Worm (Caenorhabditis elegans): ENCODE results near the gene abu-7.

Gene abu-7

DNA sequence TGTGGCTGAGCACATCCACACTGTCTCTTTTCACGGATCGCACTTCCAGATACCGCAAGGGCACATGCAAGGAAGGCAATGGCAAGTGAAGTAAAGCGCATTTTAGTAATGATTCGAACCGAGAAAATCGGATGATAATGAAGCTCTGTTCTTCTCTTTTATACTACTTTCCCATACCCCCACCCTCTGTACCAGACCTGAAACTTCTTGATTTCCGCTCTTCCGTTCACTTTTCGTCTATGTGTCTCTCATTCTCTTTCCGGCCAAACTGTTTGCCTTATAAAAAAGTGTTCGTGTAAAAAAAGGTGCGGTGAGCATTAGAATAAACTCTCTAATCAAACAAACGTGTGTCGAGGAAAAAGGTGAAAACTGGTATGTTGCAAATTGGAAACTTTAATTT, 2.8 kb downstream of the abu-7 start, which contains the start of gene abu-6:
TSS of gene abu-6 (minus strand) at position 101 of the 400 bp plus-strand sequence.
- no peak for TF ChIP-seq W03F9.2 (tag; optimal IDR thresholded peaks at IDR 0.05)
- no peak for TF ChIP-seq him-1 (tag; optimal IDR thresholded peaks at IDR 0.05)
- TF ChIP-seq dao-5 (tag; optimal IDR thresholded peaks at IDR 0.05), result no peak

- TF ChIP-seq him-1 (tag; optimal IDR thresholded peaks at IDR 0.05) (no peak), dao-5 (tag; optimal IDR thresholded peaks at IDR 0.05) (no peak), W03F9.2 (tag; optimal IDR thresholded peaks at IDR 0.05) (no peak)
These were observed 6.3 kb downstream of the abu-7 start, which contains the start of gene abu-15 for ce11 chrV:5158302-5158701. abu-15 (plus strand) TSS chrV:5158602.

DNA sequence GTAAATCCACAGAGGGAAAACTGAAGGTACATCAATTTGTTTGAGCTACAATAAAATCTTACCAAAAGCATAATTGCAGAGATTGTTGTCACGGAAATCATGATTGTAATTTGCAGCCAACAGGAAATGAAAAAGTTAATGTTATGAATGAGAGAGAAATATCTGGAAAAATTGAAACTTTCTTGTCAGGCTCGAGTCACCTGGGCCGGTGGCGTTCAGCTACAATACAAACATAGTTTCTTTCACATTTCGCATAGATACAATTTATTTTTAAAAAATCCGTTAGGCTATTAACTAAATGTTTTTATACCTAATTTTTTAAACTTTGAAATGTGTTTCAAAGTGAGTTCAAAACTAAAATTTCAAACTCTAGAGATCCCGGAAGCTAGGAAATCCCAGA, 6.9 kb downstream of the abu-7 start, which contains the start of gene srx-39:
TSS of gene srx-39 (minus strand) at position 101 of the 400 bp plus-strand sequence.
- TF ChIP-seq dao-5 (tag; optimal IDR thresholded peaks at IDR 0.05), result no peak

DNA sequence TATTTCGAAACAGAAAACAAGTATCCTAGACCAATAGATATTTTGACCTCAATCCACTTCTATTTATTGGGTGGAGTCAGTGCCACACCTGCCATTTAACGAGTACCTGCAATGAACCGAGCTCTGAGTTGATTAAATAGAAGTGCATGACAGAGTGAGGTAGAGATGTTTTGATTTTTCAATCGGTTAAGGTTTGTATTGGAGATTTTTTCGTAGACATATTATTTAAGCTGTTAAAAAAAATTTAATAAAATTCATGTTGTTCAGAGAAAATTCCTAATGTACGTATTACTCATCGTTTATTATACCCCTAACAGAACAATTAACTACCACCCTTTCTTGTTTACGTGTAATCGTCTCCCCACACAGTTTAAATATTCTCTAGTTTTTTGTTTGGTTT, 9.1 kb downstream of the abu-7 start, which contains the start of gene srx-38:
TSS of gene srx-38 (minus strand) at position 101 of the 400 bp plus-strand sequence.
- no peak for TF ChIP-seq dao-5 (tag; optimal IDR thresholded peaks at IDR 0.05)
- no peak for TF ChIP-seq him-1 (tag; optimal IDR thresholded peaks at IDR 0.05)
- no peak for TF ChIP-seq W03F9.2 (tag; optimal IDR thresholded peaks at IDR 0.05)

DNA sequence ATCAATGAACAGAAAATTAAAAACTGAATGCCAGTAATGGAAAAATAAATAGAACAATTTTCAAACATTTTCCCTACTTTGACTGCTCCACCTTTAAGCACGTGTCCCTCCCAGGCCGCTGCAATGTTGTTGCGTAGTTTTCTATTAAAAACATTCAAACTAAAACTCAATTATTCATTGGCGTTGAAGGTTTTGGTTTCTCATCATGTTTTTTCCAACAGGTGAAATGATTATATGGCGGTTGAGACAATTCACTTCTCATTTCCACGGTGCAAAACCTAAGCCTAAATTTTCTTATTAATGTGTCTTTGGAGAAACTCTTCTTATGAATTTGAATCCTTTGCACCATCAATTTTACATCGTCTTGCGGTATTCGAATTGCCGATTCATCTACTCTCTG, 13.7 kb downstream of the abu-7 start, which contains the start of gene srh-130:
TSS of gene srh-130 (plus strand) at position 301 of the 400 bp plus-strand sequence.
- no peak for TF ChIP-seq dao-5 (tag; optimal IDR thresholded peaks at IDR 0.05)
- no peak for TF ChIP-seq W03F9.2 (tag; optimal IDR thresholded peaks at IDR 0.05)
- no peak for TF ChIP-seq him-1 (tag; optimal IDR thresholded peaks at IDR 0.05)

DNA sequence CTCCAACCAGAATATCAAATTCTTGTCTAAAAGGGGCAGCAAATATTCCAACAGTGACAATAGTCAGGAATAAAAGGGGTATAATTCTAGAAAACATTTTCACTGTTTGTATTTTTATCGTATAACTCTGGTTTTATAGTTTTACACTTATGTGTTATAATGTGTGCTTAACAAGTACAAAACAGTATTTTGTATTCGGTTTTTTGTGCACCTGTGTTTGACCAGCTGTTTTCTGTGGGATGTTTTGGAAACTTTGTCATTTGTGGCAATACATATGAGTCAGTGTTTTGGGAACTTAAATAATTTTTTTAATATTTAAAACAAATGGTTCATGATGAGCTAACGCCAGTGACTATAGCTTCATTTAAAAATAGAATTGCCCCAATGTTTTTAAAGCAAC, 18.2 kb downstream of the abu-7 start, which contains the start of gene F14F9.6:
TSS of gene F14F9.6 (minus strand) at position 101 of the 400 bp plus-strand sequence.
- TF ChIP-seq him-1 (tag; optimal IDR thresholded peaks at IDR 0.05) (no peak), W03F9.2 (tag; optimal IDR thresholded peaks at IDR 0.05) (no peak), dao-5 (tag; optimal IDR thresholded peaks at IDR 0.05) (no peak)

ce11 chrV:5144541-5144940, 20.0 kb downstream of the abu-7 start, which contains the start of gene F14F9.2:
F14F9.2 (plus strand) TSS chrV:5144841.
- TF ChIP-seq him-1 (tag; optimal IDR thresholded peaks at IDR 0.05) (no peak), W03F9.2 (tag; optimal IDR thresholded peaks at IDR 0.05) (no peak), dao-5 (tag; optimal IDR thresholded peaks at IDR 0.05) (no peak)

ce11 chrV:5143785-5144184, 20.8 kb downstream of the abu-7 start, which contains the start of gene srh-129:
srh-129 (minus strand) TSS chrV:5143885.
- no peak for TF ChIP-seq dao-5 (tag; optimal IDR thresholded peaks at IDR 0.05)
- TF ChIP-seq him-1 (tag; optimal IDR thresholded peaks at IDR 0.05), result no peak
- no peak for TF ChIP-seq W03F9.2 (tag; optimal IDR thresholded peaks at IDR 0.05)

DNA sequence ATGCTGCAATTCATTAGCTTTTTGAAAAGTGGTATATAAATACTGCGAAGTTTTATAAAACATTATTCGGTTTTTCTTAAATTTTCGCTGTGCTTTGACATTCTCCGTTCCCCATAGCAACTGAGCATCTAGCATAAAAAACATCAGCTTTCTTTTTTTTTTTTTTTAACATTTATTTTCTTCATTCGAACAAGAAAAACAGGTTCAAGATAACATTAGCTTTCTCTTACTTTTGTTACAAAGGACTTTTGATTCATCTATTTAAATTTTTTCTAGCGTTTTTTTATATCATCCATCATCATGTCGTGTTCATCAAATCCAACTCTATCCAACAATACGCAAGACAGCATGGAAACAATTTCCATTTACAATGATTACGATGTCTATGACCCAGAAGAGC, 26.7 kb downstream of the abu-7 start, which contains the start of gene F14F9.3:
TSS of gene F14F9.3 (plus strand) at position 301 of the 400 bp plus-strand sequence.
- TF ChIP-seq W03F9.2 (tag; optimal IDR thresholded peaks at IDR 0.05), result no peak
- no peak for TF ChIP-seq him-1 (tag; optimal IDR thresholded peaks at IDR 0.05)
- TF ChIP-seq dao-5 (tag; optimal IDR thresholded peaks at IDR 0.05), result no peak

ce11 chrV:5132441-5132840, 32.1 kb downstream of the abu-7 start, which contains the start of gene F14F9.4:
F14F9.4 (plus strand) TSS chrV:5132741.
- TF ChIP-seq him-1 (tag; optimal IDR thresholded peaks at IDR 0.05), result no peak
- no peak for TF ChIP-seq dao-5 (tag; optimal IDR thresholded peaks at IDR 0.05)
- TF ChIP-seq W03F9.2 (tag; optimal IDR thresholded peaks at IDR 0.05), result no peak

ce11 chrV:5131380-5131779, 33.2 kb downstream of the abu-7 start:
- TF ChIP-seq dao-5 (tag; optimal IDR thresholded peaks at IDR 0.05) (no peak), him-1 (tag; optimal IDR thresholded peaks at IDR 0.05) (no peak), W03F9.2 (tag; optimal IDR thresholded peaks at IDR 0.05) (peak; percentile 29)

ce11 chrV:5130018-5130417, 34.6 kb downstream of the abu-7 start, which contains the start of gene F14F9.8:
F14F9.8 (plus strand) TSS chrV:5130318.
- no peak for TF ChIP-seq W03F9.2 (tag; optimal IDR thresholded peaks at IDR 0.05)
- TF ChIP-seq him-1 (tag; optimal IDR thresholded peaks at IDR 0.05), result no peak
- TF ChIP-seq dao-5 (tag; optimal IDR thresholded peaks at IDR 0.05), result no peak

DNA sequence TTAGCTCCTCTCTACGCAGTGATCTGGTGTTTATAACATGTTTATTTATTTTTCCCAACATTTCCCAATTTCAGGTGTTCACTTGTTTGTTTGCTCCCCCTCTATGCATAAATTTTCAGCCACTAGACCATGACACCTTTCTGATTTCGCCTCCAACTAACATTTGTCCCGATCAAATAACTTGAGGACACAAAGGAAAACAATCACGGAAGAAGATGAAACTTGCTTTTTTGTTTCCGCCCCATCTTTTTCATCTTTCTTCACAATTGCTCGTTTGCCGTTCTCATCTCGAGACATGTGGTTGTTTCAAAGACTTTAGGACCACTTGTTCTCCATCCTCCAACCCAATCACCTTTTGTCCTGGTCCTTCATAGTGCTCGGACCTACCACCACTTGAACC, 37.8 kb downstream of the abu-7 start, which contains the start of gene F14F9.5:
TSS of gene F14F9.5 (plus strand) at position 301 of the 400 bp plus-strand sequence.
- TF ChIP-seq W03F9.2 (tag; optimal IDR thresholded peaks at IDR 0.05) (no peak), him-1 (tag; optimal IDR thresholded peaks at IDR 0.05) (no peak), dao-5 (tag; optimal IDR thresholded peaks at IDR 0.05) (no peak)

DNA sequence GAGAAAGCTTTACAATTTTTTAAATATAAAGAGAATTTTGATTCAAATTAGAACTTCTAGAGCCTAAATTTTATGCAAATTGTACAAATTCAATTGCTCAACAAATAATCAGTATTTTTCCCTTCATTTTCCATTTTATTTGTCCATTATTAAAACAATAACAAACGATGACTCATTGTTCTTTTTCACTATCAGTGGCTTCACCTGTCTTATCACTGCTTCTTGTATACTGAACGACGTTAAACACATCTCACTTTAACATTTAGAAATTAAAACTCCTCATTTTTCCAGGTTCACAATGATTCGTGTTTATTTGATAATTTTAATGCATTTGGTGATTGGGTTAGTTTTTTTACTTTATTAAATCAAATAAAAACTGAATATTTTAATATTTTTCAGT, 44.9 kb downstream of the abu-7 start, which contains the start of gene sid-1:
TSS of gene sid-1 (plus strand) at position 292 of the 400 bp plus-strand sequence.
- no peak for TF ChIP-seq dao-5 (tag; optimal IDR thresholded peaks at IDR 0.05)
- TF ChIP-seq W03F9.2 (tag; optimal IDR thresholded peaks at IDR 0.05), result no peak
- TF ChIP-seq him-1 (tag; optimal IDR thresholded peaks at IDR 0.05), result no peak

DNA sequence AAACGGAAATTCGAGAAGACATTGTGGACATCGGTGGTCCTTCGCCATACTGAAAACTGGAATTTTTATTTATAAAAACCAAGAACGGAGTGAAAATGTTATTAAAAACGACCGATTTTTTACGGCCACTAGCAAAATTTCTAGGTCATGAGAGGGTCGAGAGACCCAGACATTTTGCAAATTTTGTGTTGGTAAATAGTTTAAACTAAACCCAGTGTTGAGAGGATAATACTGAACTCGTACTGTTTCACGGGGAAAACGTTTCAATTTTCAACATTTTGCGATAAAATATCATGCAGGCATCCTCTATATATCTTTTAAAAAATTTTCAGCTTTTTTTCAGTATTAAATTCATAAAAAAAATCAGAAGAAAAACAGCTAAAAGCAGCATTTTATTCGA, 45.5 kb downstream of the abu-7 start, which contains the start of gene C04F5.9:
TSS of gene C04F5.9 (minus strand) at position 101 of the 400 bp plus-strand sequence.
- TF ChIP-seq W03F9.2 (tag; optimal IDR thresholded peaks at IDR 0.05) (no peak), him-1 (tag; optimal IDR thresholded peaks at IDR 0.05) (no peak), dao-5 (tag; optimal IDR thresholded peaks at IDR 0.05) (no peak)
